Fruit fly (Drosophila melanogaster): ENCODE measurements around the gene mew.

Gene mew

DNA sequence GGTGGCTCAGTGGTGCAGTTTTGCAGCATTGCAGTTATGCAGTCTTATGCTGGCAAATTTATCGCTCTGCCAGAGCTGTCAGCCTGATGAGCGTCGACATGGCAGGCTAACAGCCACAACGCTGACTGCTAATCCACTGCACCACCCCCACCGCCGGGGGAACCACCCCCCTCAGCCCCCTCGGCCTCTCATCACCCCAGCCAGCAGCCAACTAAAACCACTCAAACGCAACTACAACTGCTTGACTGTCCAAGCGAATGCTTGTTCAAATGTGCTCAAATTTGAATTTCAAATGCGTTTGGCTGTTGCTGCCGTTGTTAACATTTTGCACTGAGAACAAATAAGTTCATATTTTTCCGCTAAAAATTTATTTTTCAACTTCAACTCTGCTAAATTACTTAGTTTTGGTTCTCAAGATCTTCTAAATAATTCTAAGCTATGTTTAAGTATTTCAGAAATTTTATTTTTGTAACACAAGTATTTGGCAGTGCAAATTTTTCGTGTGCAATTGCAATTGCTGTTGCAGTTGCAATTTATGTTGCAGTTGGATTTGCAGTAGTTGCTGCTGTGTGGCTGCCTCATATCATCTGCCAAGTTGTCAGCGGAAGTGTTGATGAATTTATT is 19.9 kb downstream of the mew start (continued):
- TF ChIP-seq ash1 (GFP tag; optimal IDR thresholded peaks at IDR 0.05) (no peak), CG10565 (GFP tag; optimal IDR thresholded peaks at IDR 0.05) (no peak), CG11504 (tag; optimal IDR thresholded peaks at IDR 0.05) (peak; percentile 54), CG17829 (tag; optimal IDR thresholded peaks at IDR 0.05) (no peak), CG3163 (GFP tag; optimal IDR thresholded peaks at IDR 0.05) (no peak), CG17328 (GFP tag; IDR thresholded peaks at IDR 0.05) (0 out of 2 replicates have a peak, but pooled peaks have one; percentile 14), jumu (GFP tag; optimal IDR thresholded peaks at IDR 0.05) (no peak), MBD-R2 (GFP tag; IDR thresholded peaks at IDR 0.05) (no peak), CrebB (tag; optimal IDR thresholded peaks at IDR 0.05) (no peak), p53 (GFP tag; optimal IDR thresholded peaks at IDR 0.05) (no peak), Camta (GFP tag; optimal IDR thresholded peaks at IDR 0.05) (no peak), ci (GFP tag; IDR thresholded peaks at IDR 0.05) (no peak), otp (GFP tag; IDR thresholded peaks at IDR 0.05) (no peak), CHES-1-like (GFP tag; optimal IDR thresholded peaks at IDR 0.05) (no peak), dmrt99B (tag; optimal IDR thresholded peaks at IDR 0.05) (peak; percentile 50), CG4424 (GFP tag; optimal IDR thresholded peaks at IDR 0.05) (peak; percentile 25), CG15011 (GFP tag; optimal IDR thresholded peaks at IDR 0.05) (no peak), bigmax (GFP tag; optimal IDR thresholded peaks at IDR 0.05) (no peak), CG11560 (tag; IDR thresholded peaks at IDR 0.05) (no peak), ATbp (GFP tag; optimal IDR thresholded peaks at IDR 0.05) (no peak), CG30403 (GFP tag; optimal IDR thresholded peaks at IDR 0.05) (peak; percentile 41), disco-r (GFP tag; optimal IDR thresholded peaks at IDR 0.05) (no peak), CG9876 (GFP tag; optimal IDR thresholded peaks at IDR 0.05) (no peak), Xrp1 (GFP tag; IDR thresholded peaks at IDR 0.05) (peak; percentile 34; the same call in 1 of the 2 replicates), CG6175 (GFP tag; IDR thresholded peaks at IDR 0.05) (no peak), PHDP (tag; optimal IDR thresholded peaks at IDR 0.05) (peak; percentile 6), lmd (GFP tag; IDR thresholded peaks at IDR 0.05) (no peak), Lpt (GFP tag; optimal IDR thresholded peaks at IDR 0.05) (no peak), Myb (GFP tag; optimal IDR thresholded peaks at IDR 0.05) (no peak), az2 (GFP tag; optimal IDR thresholded peaks at IDR 0.05) (peak; percentile 4), inv (GFP tag; IDR thresholded peaks at IDR 0.05; ENCODE audit: partially characterized antibody) (no peak), al (GFP tag; IDR thresholded peaks at IDR 0.05) (no peak), CG13287 (GFP tag; IDR thresholded peaks at IDR 0.05; ENCODE audit: partially characterized antibody) (no peak), H2.0 (GFP tag; IDR thresholded peaks at IDR 0.05) (no peak), CG7963 (GFP tag; IDR thresholded peaks at IDR 0.05; ENCODE audit: partially characterized antibody) (no peak), CG6689 (GFP tag; IDR thresholded peaks at IDR 0.05) (peak; percentile 25; the same call in 1 of the 2 replicates), z (GFP tag; IDR thresholded peaks at IDR 0.05) (peak; percentile 76), CG1602 (GFP tag; optimal IDR thresholded peaks at IDR 0.05) (no peak), Blimp-1 (GFP tag; optimal IDR thresholded peaks at IDR 0.05) (peak; percentile 18), Doc3 (GFP tag; IDR thresholded peaks at IDR 0.05; ENCODE audit: partially characterized antibody) (no peak), CG18011 (GFP tag; optimal IDR thresholded peaks at IDR 0.05) (no peak), vvl (GFP tag; IDR thresholded peaks at IDR 0.05) (peak; percentile 64; the same call in 1 of the 2 replicates), Eip74EF (GFP tag; optimal IDR thresholded peaks at IDR 0.05) (peak in 1 of 2 experiments; percentile 10), CG17568 (GFP tag; optimal IDR thresholded peaks at IDR 0.05) (no peak), sens (GFP tag) (peak; percentile 88), Doc2 (GFP tag; IDR thresholded peaks at IDR 0.05) (no peak), mirr (GFP tag; optimal IDR thresholded peaks at IDR 0.05) (no peak), bsh (GFP tag; optimal IDR thresholded peaks at IDR 0.05) (peak; percentile 26 to 31), CG17186 (GFP tag; optimal IDR thresholded peaks at IDR 0.05) (no peak), CG7372 (GFP tag; IDR thresholded peaks at IDR 0.05) (no peak)
